Worm (Caenorhabditis elegans) whole organism, L4 larva: Measurements from ENCODE around the gene F28C1.3.

Experiments used
- D1046.2 ChIP-seq: fragments of 200-800 bp; sonication (Bioruptor generic); IDR thresholded peaks from 2 replicates; pipeline ENCODE4 v1.3.6; 2022; ENCODE audit warnings: missing genetic modification characterization, missing compliant biosample characterization
- F10B5.3 ChIP-seq: sonication (generic microtip); optimal IDR thresholded peaks from 2 replicates; lab custom pipeline; 2016; ENCODE audit warnings: mild to moderate bottlenecking, missing genetic modification characterization, missing compliant biosample characterization
- T20F7.1 ChIP-seq: fragments of 200-800 bp; sonication (Bioruptor generic); optimal IDR thresholded peaks from 2 replicates; lab custom pipeline; 2018; ENCODE audit warnings: mild to moderate bottlenecking, missing genetic modification characterization, missing compliant biosample characterization
- Y48G9A.11 ChIP-seq: fragments of 200-800 bp; sonication (Bioruptor generic); IDR thresholded peaks from 2 replicates; pipeline ENCODE4 v1.3.6; 2022; ENCODE audit warnings: missing genetic modification reagents, missing genetic modification characterization, missing compliant biosample characterization
- Y5F2A.4 ChIP-seq: fragments of 200-800 bp; sonication (Bioruptor generic); optimal IDR thresholded peaks from 2 replicates; lab custom pipeline; 2018; ENCODE audit warnings: mild to moderate bottlenecking, missing genetic modification characterization, missing compliant biosample characterization
- ZK546.5 ChIP-seq, 2 experiments: sonication (generic microtip); optimal IDR thresholded peaks; 2 replicates each; lab custom pipeline; 2017; ENCODE audit warnings: missing biosample characterization in 2 of 2, missing genetic modification characterization in 2 of 2
- aly-2 ChIP-seq: sonication (generic microtip); optimal IDR thresholded peaks from 2 replicates; lab custom pipeline; 2018; ENCODE audit warnings: missing biosample characterization, missing genetic modification characterization
- ama-1 ChIP-seq: fragments of 150-350 bp; optimal IDR thresholded peaks from 2 replicates; lab custom pipeline; 2014; ENCODE audit warnings: inconsistent platforms, mixed read lengths
- arid-1 ChIP-seq: fragments of 200-800 bp; sonication (Bioruptor generic); conservative IDR thresholded peaks from 2 replicates; pipeline ENCODE4 v1.3.6; 2022; ENCODE audit warnings: missing genetic modification reagents, missing genetic modification characterization, missing compliant biosample characterization
- attf-4 ChIP-seq: sonication (generic microtip); optimal IDR thresholded peaks from 3 replicates; lab custom pipeline; 2017; ENCODE audit warnings: missing biosample characterization, missing genetic modification characterization
- cey-2 ChIP-seq: sonication (generic microtip); optimal IDR thresholded peaks from 3 replicates; lab custom pipeline; 2017; ENCODE audit warnings: missing genetic modification characterization, mild to moderate bottlenecking, missing compliant biosample characterization, antibody characterized with exemption, borderline replicate concordance; ENCODE audit not compliant: insufficient read depth
- daf-12 ChIP-seq: fragments of 150-350 bp; optimal IDR thresholded peaks from 2 replicates; lab custom pipeline; 2014; ENCODE audit warnings: missing biosample characterization, missing genetic modification reagents, missing genetic modification characterization
- daf-16 ChIP-seq, 3 experiments: sonication (generic microtip); optimal IDR thresholded peaks; 2 replicates each; lab custom pipeline; 2016 to 2017; ENCODE audit warnings: missing genetic modification characterization in 3 of 3, missing genetic modification reagents in 3 of 3, mild to moderate bottlenecking in 2 of 3, missing compliant biosample characterization in 2 of 3, missing biosample characterization in 1 of 3, moderate library complexity in 1 of 3
- daf-19 ChIP-seq: fragments of 200-800 bp; sonication (Bioruptor generic); conservative IDR thresholded peaks from 2 replicates; pipeline ENCODE4 v1.3.6; 2022; ENCODE audit warnings: missing genetic modification characterization, missing compliant biosample characterization
- dmd-9 ChIP-seq: fragments of 200-800 bp; sonication (Bioruptor generic); IDR thresholded peaks from 2 replicates; pipeline ENCODE4 v1.3.6; 2022; ENCODE audit warnings: missing genetic modification reagents, missing genetic modification characterization, missing compliant biosample characterization
- dpl-1 ChIP-seq: fragments of 150-350 bp; optimal IDR thresholded peaks from 2 replicates; lab custom pipeline; 2014; ENCODE audit warnings: missing biosample characterization, missing genetic modification reagents, missing genetic modification characterization
- duxl-1 ChIP-seq: sonication (generic microtip); optimal IDR thresholded peaks from 2 replicates; lab custom pipeline; 2016; ENCODE audit warnings: mild to moderate bottlenecking, missing genetic modification characterization, moderate library complexity, missing compliant biosample characterization; ENCODE audit not compliant: poor library complexity
- dve-1 ChIP-seq: sonication (generic microtip); optimal IDR thresholded peaks from 2 replicates; lab custom pipeline; 2017; ENCODE audit warnings: antibody characterized with exemption, mild to moderate bottlenecking, missing genetic modification characterization, missing compliant biosample characterization; ENCODE audit not compliant: insufficient read depth
- egl-43 ChIP-seq: fragments of 200-800 bp; sonication (Bioruptor generic); IDR thresholded peaks from 2 replicates; pipeline ENCODE4 v1.3.6; 2022; ENCODE audit warnings: missing genetic modification reagents, missing genetic modification characterization, missing compliant biosample characterization
- fkh-10 ChIP-seq: fragments of 150-350 bp; optimal IDR thresholded peaks from 2 replicates; lab custom pipeline; 2014; ENCODE audit warnings: missing biosample characterization, missing genetic modification reagents, missing genetic modification characterization
- fos-1 ChIP-seq: fragments of 150-350 bp; optimal IDR thresholded peaks from 2 replicates; lab custom pipeline; 2014; ENCODE audit warnings: missing biosample characterization, missing genetic modification characterization
- hlh-30 ChIP-seq: sonication (generic microtip); optimal IDR thresholded peaks from 2 replicates; lab custom pipeline; 2017; ENCODE audit warnings: antibody characterized with exemption, mild to moderate bottlenecking, missing genetic modification characterization, missing compliant biosample characterization; ENCODE audit not compliant: insufficient read depth
- hmg-1.1 ChIP-seq: fragments of 200-800 bp; sonication (Bioruptor generic); IDR thresholded peaks from 2 replicates; pipeline ENCODE4 v1.3.6; 2022; ENCODE audit warnings: missing genetic modification reagents, missing genetic modification characterization, missing compliant biosample characterization
- jun-1 ChIP-seq: fragments of 150-350 bp; optimal IDR thresholded peaks from 2 replicates; lab custom pipeline; 2014; ENCODE audit warnings: missing biosample characterization, missing genetic modification reagents, missing genetic modification characterization
- lin-1 ChIP-seq: fragments of 200-800 bp; sonication (Bioruptor generic); IDR thresholded peaks from 2 replicates; pipeline ENCODE4 v1.3.6; 2022; ENCODE audit warnings: missing genetic modification reagents, missing genetic modification characterization, missing compliant biosample characterization
- lin-13 ChIP-seq: fragments of 150-350 bp; optimal IDR thresholded peaks from 2 replicates; lab custom pipeline; 2014; ENCODE audit warnings: missing biosample characterization, missing genetic modification reagents, missing genetic modification characterization
- lin-15B ChIP-seq: fragments of 150-350 bp; sonication (generic microtip); optimal IDR thresholded peaks from 3 replicates; lab custom pipeline; 2014; ENCODE audit warnings: missing biosample characterization, missing genetic modification characterization
- lsy-2 ChIP-seq, 2 experiments: fragments of 150-350 bp in 1 of 2; sonication (generic microtip) in 1 of 2; optimal IDR thresholded peaks; 2 replicates each; lab custom pipeline; 2014 to 2017; ENCODE audit warnings: missing biosample characterization in 2 of 2, missing genetic modification characterization in 2 of 2
- mdt-29 ChIP-seq: fragments of 200-800 bp; sonication (Bioruptor generic); IDR thresholded peaks from 2 replicates; pipeline ENCODE4 v1.3.6; 2022; ENCODE audit warnings: missing genetic modification reagents, missing genetic modification characterization, missing compliant biosample characterization
- mep-1 ChIP-seq: fragments of 150-350 bp; sonication (generic microtip); optimal IDR thresholded peaks from 3 replicates; lab custom pipeline; 2014; ENCODE audit warnings: missing biosample characterization, missing genetic modification characterization
- mxl-3 ChIP-seq: fragments of 200-800 bp; sonication (Bioruptor generic); optimal IDR thresholded peaks from 2 replicates; lab custom pipeline; 2018; ENCODE audit warnings: mild to moderate bottlenecking, missing genetic modification characterization, missing compliant biosample characterization
- nhr-10 ChIP-seq: fragments of 150-350 bp; optimal IDR thresholded peaks from 2 replicates; lab custom pipeline; 2014; ENCODE audit warnings: missing biosample characterization, missing genetic modification characterization
- nhr-11 ChIP-seq: fragments of 150-350 bp; optimal IDR thresholded peaks from 2 replicates; lab custom pipeline; 2014; ENCODE audit warnings: missing biosample characterization, missing genetic modification characterization
- nhr-25 ChIP-seq: sonication (generic microtip); optimal IDR thresholded peaks from 2 replicates; lab custom pipeline; 2017; ENCODE audit warnings: missing genetic modification characterization, mild to moderate bottlenecking, missing compliant biosample characterization, antibody characterized with exemption, moderate library complexity, borderline replicate concordance; ENCODE audit not compliant: insufficient read depth
- nhr-28 ChIP-seq: fragments of 150-350 bp; optimal IDR thresholded peaks from 2 replicates; lab custom pipeline; 2014; ENCODE audit warnings: missing biosample characterization, missing genetic modification characterization
- nhr-42 ChIP-seq: fragments of 200-800 bp; sonication (Bioruptor generic); IDR thresholded peaks from 2 replicates; pipeline ENCODE4 v1.3.6; 2022; ENCODE audit warnings: missing genetic modification characterization, missing compliant biosample characterization
- pha-4 ChIP-seq, 2 experiments: fragments of 150-350 bp in 1 of 2; fragments of 200-800 bp in 1 of 2; sonication (Bioruptor generic) in 1 of 2; IDR thresholded peaks in 1 of 2; optimal IDR thresholded peaks in 1 of 2; 2 replicates each; pipeline versions ENCODE4 v1.3.6 to Lab custom; 2014 to 2022; ENCODE audit warnings: missing genetic modification characterization in 2 of 2, missing genetic modification reagents in 2 of 2, missing biosample characterization in 1 of 2, missing compliant biosample characterization in 1 of 2
- pqm-1 ChIP-seq: sonication (generic microtip); optimal IDR thresholded peaks from 2 replicates; lab custom pipeline; 2017; ENCODE audit warnings: missing biosample characterization, missing genetic modification characterization
- sdz-12 ChIP-seq: fragments of 200-800 bp; sonication (Bioruptor generic); optimal IDR thresholded peaks from 2 replicates; lab custom pipeline; 2018; ENCODE audit warnings: mild to moderate bottlenecking, missing genetic modification characterization, missing compliant biosample characterization
- set-16 ChIP-seq: fragments of 200-800 bp; sonication (Bioruptor generic); IDR thresholded peaks from 2 replicates; pipeline ENCODE4 v1.3.6; 2022; ENCODE audit warnings: missing genetic modification reagents, missing genetic modification characterization, missing compliant biosample characterization
- snpc-1.2 ChIP-seq: fragments of 200-800 bp; sonication (Bioruptor generic); IDR thresholded peaks from 2 replicates; pipeline ENCODE4 v1.3.6; 2022; ENCODE audit warnings: missing genetic modification reagents, missing genetic modification characterization, missing compliant biosample characterization
- snpc-4 ChIP-seq: fragments of 150-350 bp; optimal IDR thresholded peaks from 2 replicates; lab custom pipeline; 2014; ENCODE audit warnings: missing biosample characterization, missing genetic modification characterization
- tag-97 ChIP-seq: fragments of 200-800 bp; sonication (Bioruptor generic); IDR thresholded peaks from 2 replicates; pipeline ENCODE4 v1.3.6; 2022; ENCODE audit warnings: missing genetic modification characterization, missing compliant biosample characterization
- unc-130 ChIP-seq: sonication (generic microtip); optimal IDR thresholded peaks from 2 replicates; lab custom pipeline; 2016; ENCODE audit warnings: missing genetic modification reagents, missing genetic modification characterization, missing compliant biosample characterization
- vab-7 ChIP-seq: fragments of 200-800 bp; sonication (Bioruptor generic); IDR thresholded peaks from 2 replicates; pipeline ENCODE4 v1.3.6; 2022; ENCODE audit warnings: missing genetic modification reagents, missing genetic modification characterization, missing compliant biosample characterization
- zfp-2 ChIP-seq: sonication (generic microtip); optimal IDR thresholded peaks from 2 replicates; lab custom pipeline; 2016; ENCODE audit warnings: mild to moderate bottlenecking, missing genetic modification characterization, missing compliant biosample characterization
- zfp-3 ChIP-seq: fragments of 200-800 bp; sonication (Bioruptor generic); conservative IDR thresholded peaks from 2 replicates; pipeline ENCODE4 v1.3.6; 2022; ENCODE audit warnings: missing genetic modification reagents, missing genetic modification characterization, missing compliant biosample characterization
- zip-11 ChIP-seq: fragments of 200-800 bp; sonication (Bioruptor generic); IDR thresholded peaks from 2 replicates; pipeline ENCODE4 v1.3.6; 2022; ENCODE audit warnings: missing genetic modification characterization, missing compliant biosample characterization
- zip-2 ChIP-seq: fragments of 150-350 bp; optimal IDR thresholded peaks from 2 replicates; lab custom pipeline; 2014; ENCODE audit warnings: missing biosample characterization, missing genetic modification characterization
- ztf-11 ChIP-seq: fragments of 150-350 bp; optimal IDR thresholded peaks from 2 replicates; lab custom pipeline; 2014; ENCODE audit warnings: missing biosample characterization, missing genetic modification characterization
- ztf-7 ChIP-seq: fragments of 150-350 bp; optimal IDR thresholded peaks from 2 replicates; lab custom pipeline; 2014; ENCODE audit warnings: missing biosample characterization, missing genetic modification characterization

F28C1.3 gene

DNA sequence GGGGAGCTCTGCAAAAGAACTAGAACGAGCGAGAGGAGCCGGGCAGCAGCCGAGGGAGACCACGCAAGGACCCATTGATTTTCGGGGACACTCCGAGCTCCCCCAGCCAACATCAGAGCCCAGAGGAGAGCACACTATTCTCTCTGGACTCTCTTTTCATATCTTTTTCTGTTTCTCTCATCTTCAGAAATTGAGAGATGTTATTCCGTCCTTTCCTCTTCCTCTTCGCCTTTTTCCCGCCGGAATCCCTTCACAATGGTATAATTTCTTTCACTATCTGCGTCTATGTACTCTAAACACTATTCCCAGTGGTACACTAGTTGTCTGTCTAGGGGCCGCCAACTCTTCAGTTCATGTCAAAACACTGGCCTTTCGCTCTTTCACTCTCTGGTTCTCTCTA lies 3.1 kb upstream of the F28C1.3 start (continued):
- TF ChIP-seq nhr-42 (GFP tag; lab: Robert Waterston, UW) (no peak), duxl-1 (tag; lab: Kevin White, UChicago) (no peak), Y5F2A.4 (no peak), fos-1 (tag; lab: Kevin White, UChicago) (no peak), ztf-11 (tag; lab: Kevin White, UChicago) (no peak), attf-4 (tag; lab: Kevin White, UChicago) (no peak), vab-7 (GFP tag; lab: Robert Waterston, UW) (0 out of 2 replicates have a peak, but pooled peaks have one; percentile 38), jun-1 (tag; lab: Kevin White, UChicago) (no peak), aly-2 (tag; lab: Kevin White, UChicago) (no peak), snpc-1.2 (no peak), mxl-3 (GFP tag; lab: Kevin White, UChicago) (peak; percentile 40), daf-16 (GFP tag; optimal IDR thresholded peaks at IDR 0.05; lab: Kevin White, UChicago) (peak in 1 of 2 experiments; percentile 83), daf-16 (tag; optimal IDR thresholded peaks at IDR 0.05; lab: Kevin White, UChicago) (no peak), lin-13 (GFP tag; lab: Kevin White, UChicago) (no peak), sdz-12 (no peak), arid-1 (GFP tag; lab: Robert Waterston, UW) (no peak), zfp-2 (no peak), lin-15B (tag; lab: Kevin White, UChicago) (no peak), T20F7.1 (GFP tag; lab: Kevin White, UChicago) (peak; percentile 34), dmd-9 (no peak), set-16 (GFP tag; lab: Robert Waterston, UW) (peak; percentile 95), hlh-30 (tag; lab: Kevin White, UChicago) (peak; percentile 37), lin-1 (no peak), F10B5.3 (tag; lab: Kevin White, UChicago) (no peak), ztf-7 (tag; lab: Kevin White, UChicago) (no peak), nhr-10 (no peak), D1046.2 (GFP tag; lab: Robert Waterston, UW) (no peak), zip-11 (GFP tag; lab: Robert Waterston, UW) (no peak), Y48G9A.11 (GFP tag; lab: Robert Waterston, UW) (no peak), hmg-1.1 (GFP tag; lab: Robert Waterston, UW) (peak; percentile 85), dpl-1 (GFP tag; lab: Kevin White, UChicago) (peak; percentile 57), nhr-11 (tag; lab: Kevin White, UChicago) (peak; percentile 80), nhr-25 (no peak), fkh-10 (GFP tag; lab: Kevin White, UChicago) (peak; percentile 94), pqm-1 (no peak), zfp-3 (GFP tag; lab: Robert Waterston, UW) (no peak), tag-97 (GFP tag; lab: Robert Waterston, UW) (no peak), daf-19 (no peak), daf-12 (tag; lab: Kevin White, UChicago) (no peak), pha-4 (GFP tag; IDR thresholded peaks at IDR 0.05; lab: Robert Waterston, UW) (peak; percentile 36; the same call in 1 of the 2 replicates), pha-4 (tag; optimal IDR thresholded peaks at IDR 0.05; lab: Kevin White, UChicago) (no peak), mep-1 (peak; percentile 76), mdt-29 (GFP tag; lab: Robert Waterston, UW) (no peak), snpc-4 (tag; lab: Kevin White, UChicago) (no peak), egl-43 (peak; percentile 71), lsy-2 (tag; optimal IDR thresholded peaks at IDR 0.05; lab: Kevin White, UChicago) (peak; percentile 34 to 67), nhr-28 (tag; lab: Kevin White, UChicago) (peak; percentile 42), ZK546.5 (tag; optimal IDR thresholded peaks at IDR 0.05; lab: Kevin White, UChicago) (no peak), zip-2 (tag; lab: Kevin White, UChicago) (no peak), unc-130 (GFP tag; lab: Kevin White, UChicago) (no peak), dve-1 (tag; lab: Kevin White, UChicago) (peak; percentile 42), ama-1 (lab: Kevin White, UChicago) (no peak), cey-2 (tag; lab: Kevin White, UChicago) (no peak)
